Fruit fly (Drosophila melanogaster): ENCODE data around the gene tal-AA.

The tal-AA gene

DNA sequence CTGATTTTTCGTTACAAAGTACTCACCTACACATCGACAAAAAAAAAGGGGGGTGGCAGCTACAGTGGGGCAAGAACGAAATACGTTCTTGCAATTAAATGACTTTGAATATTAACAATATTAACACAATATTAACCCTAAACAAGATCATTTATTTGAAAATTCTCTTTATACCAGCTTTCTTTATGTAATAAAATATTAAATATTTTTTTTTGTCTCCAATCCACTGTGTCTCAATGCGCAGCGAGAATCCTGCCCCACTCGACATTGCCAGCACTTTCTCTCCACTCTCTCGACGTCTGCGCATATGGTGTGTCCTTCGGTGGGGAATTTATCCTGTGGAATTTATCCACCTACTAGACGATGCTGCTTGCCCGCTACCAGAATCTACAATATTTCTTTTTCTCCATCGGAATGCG, 12.5 kb upstream of the tal-AA start (continued):
- TF ChIP-seq CG30431 (GFP tag; optimal IDR thresholded peaks at IDR 0.05) (peak; percentile 64), dmrt11E (tag; optimal IDR thresholded peaks at IDR 0.05) (peak; percentile 86), klu (GFP tag; IDR thresholded peaks at IDR 0.05) (peak; percentile 75), hb (GFP tag; IDR thresholded peaks at IDR 0.05; ENCODE audit: partially characterized antibody) (no peak), CG18262 (tag; optimal IDR thresholded peaks at IDR 0.05) (peak; percentile 79), Opbp (GFP tag; IDR thresholded peaks at IDR 0.05; ENCODE audit: partially characterized antibody) (0 out of 3 replicates have a peak, but pooled peaks have one; percentile 38), ERR (GFP tag; optimal IDR thresholded peaks at IDR 0.05) (no peak), crp (GFP tag; optimal IDR thresholded peaks at IDR 0.05) (peak in 1 of 2 experiments; percentile 43), row (GFP tag; IDR thresholded peaks at IDR 0.05) (peak; percentile 96), Sox102F (GFP tag; optimal IDR thresholded peaks at IDR 0.05) (peak; percentile 86), CG6689 (GFP tag; IDR thresholded peaks at IDR 0.05) (peak; percentile 92), CG1647 (GFP tag; optimal IDR thresholded peaks at IDR 0.05) (peak; percentile 18), CG10565 (GFP tag; optimal IDR thresholded peaks at IDR 0.05) (no peak), hth (optimal IDR thresholded peaks at IDR 0.05) (no peak), CG15011 (GFP tag; optimal IDR thresholded peaks at IDR 0.05) (peak; percentile 80), gsb (GFP tag; IDR thresholded peaks at IDR 0.05) (peak; percentile 86), CG18619 (GFP tag; optimal IDR thresholded peaks at IDR 0.05) (peak; percentile 88), CG5953 (GFP tag; IDR thresholded peaks at IDR 0.05) (peak; percentile 89), CG7928 (GFP tag; optimal IDR thresholded peaks at IDR 0.05) (peak; percentile 41), pnt (GFP tag; optimal IDR thresholded peaks at IDR 0.05) (peak; percentile 25), bbx (GFP tag; IDR thresholded peaks at IDR 0.05; ENCODE audit: partially characterized antibody) (no peak; the same call in 1 of the 2 replicates), CG34224 (GFP tag; IDR thresholded peaks at IDR 0.05; ENCODE audit: partially characterized antibody) (no peak), CG11696 (GFP tag; IDR thresholded peaks at IDR 0.05) (peak; percentile 83), Lhr (GFP tag; optimal IDR thresholded peaks at IDR 0.05) (peak; percentile 50), da (GFP tag; optimal IDR thresholded peaks at IDR 0.05) (no peak), Mrtf (GFP tag; IDR thresholded peaks at IDR 0.05) (peak; percentile 89), zen2 (GFP tag; IDR thresholded peaks at IDR 0.05; ENCODE audit: partially characterized antibody) (no peak), chn (GFP tag; optimal IDR thresholded peaks at IDR 0.05) (peak; percentile 68), CG32772 (GFP tag; IDR thresholded peaks at IDR 0.05) (peak; percentile 94), CG9215 (GFP tag; IDR thresholded peaks at IDR 0.05) (peak; percentile 90), bsh (GFP tag; optimal IDR thresholded peaks at IDR 0.05) (peak in 1 of 2 experiments; percentile 89), CG11247 (GFP tag; IDR thresholded peaks at IDR 0.05) (peak; percentile 90), danr (GFP tag; IDR thresholded peaks at IDR 0.05) (peak; percentile 74), CG4707 (GFP tag; optimal IDR thresholded peaks at IDR 0.05) (peak; percentile 78), gem (tag; optimal IDR thresholded peaks at IDR 0.05) (peak; percentile 92), NC2α (GFP tag; optimal IDR thresholded peaks at IDR 0.05) (no peak), br (optimal IDR thresholded peaks at IDR 0.05) (no peak), CG9817 (tag; optimal IDR thresholded peaks at IDR 0.05) (peak; percentile 79), CG14710 (tag; optimal IDR thresholded peaks at IDR 0.05) (peak; percentile 80), jumu (GFP tag; optimal IDR thresholded peaks at IDR 0.05) (peak; percentile 71), CG3407 (GFP tag; optimal IDR thresholded peaks at IDR 0.05) (peak; percentile 82), CG10959 (GFP tag; IDR thresholded peaks at IDR 0.05) (peak; percentile 90), NfI (GFP tag; optimal IDR thresholded peaks at IDR 0.05) (peak; percentile 90), hkb (optimal IDR thresholded peaks at IDR 0.05) (no peak), hkb (GFP tag; IDR thresholded peaks at IDR 0.05) (peak; percentile 97), CG10147 (GFP tag; optimal IDR thresholded peaks at IDR 0.05) (peak; percentile 92), Nf-YA (GFP tag; IDR thresholded peaks at IDR 0.05) (peak; percentile 89), Hmx (GFP tag; optimal IDR thresholded peaks at IDR 0.05) (peak; percentile 39), ind (GFP tag; optimal IDR thresholded peaks at IDR 0.05) (peak; percentile 79), Ets97D (GFP tag; optimal IDR thresholded peaks at IDR 0.05) (peak; percentile 4), D19B (GFP tag; optimal IDR thresholded peaks at IDR 0.05) (peak; percentile 70)
